Worm (Caenorhabditis elegans) whole organism, L1 larva: ENCODE data around the gene K12H6.12.

ENCODE experiments used
- ama-1 ChIP-seq: fragments of 150-350 bp; optimal IDR thresholded peaks from 2 replicates; lab custom pipeline; 2014
- ceh-90 ChIP-seq: sonication (generic microtip); optimal IDR thresholded peaks from 2 replicates; lab custom pipeline; 2016; ENCODE audit warnings: missing genetic modification characterization, missing compliant biosample characterization
- nhr-11 ChIP-seq: fragments of 150-350 bp; optimal IDR thresholded peaks from 2 replicates; lab custom pipeline; 2014; ENCODE audit warnings: missing biosample characterization, missing genetic modification characterization
- nhr-47 ChIP-seq: sonication (generic microtip); optimal IDR thresholded peaks from 2 replicates; lab custom pipeline; 2016; ENCODE audit warnings: mild to moderate bottlenecking, missing genetic modification characterization, moderate library complexity, missing compliant biosample characterization
- skn-1 ChIP-seq: fragments of 150-350 bp; optimal IDR thresholded peaks from 2 replicates; lab custom pipeline; 2014; ENCODE audit warnings: missing biosample characterization, missing genetic modification characterization

DNA sequence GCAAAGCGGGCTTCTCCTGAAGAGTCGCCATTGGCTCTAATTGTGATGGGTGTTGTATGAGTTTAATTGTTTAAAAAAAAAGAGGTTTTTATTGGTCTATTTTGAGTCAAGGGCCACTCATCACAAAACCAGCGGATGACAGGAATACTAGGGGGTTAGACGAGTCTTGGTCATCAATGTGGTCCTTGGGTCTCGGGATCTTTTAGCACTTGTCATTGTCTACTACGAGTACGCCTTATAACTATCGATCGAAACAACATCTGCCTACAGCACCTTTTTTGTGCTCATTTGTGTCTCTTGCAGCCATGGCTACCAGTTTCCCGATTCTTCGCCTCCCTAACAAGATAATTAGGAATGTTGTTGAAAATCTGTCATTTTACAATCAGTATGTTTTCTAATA, 43.3 kb upstream of the K12H6.12 start, which contains the start of gene fbxb-108:
- no peak for TF ChIP-seq nhr-47
- no peak for TF ChIP-seq skn-1
- TF ChIP-seq ceh-90 (tag; lab: Kevin White, UChicago): no peak
- no peak for TF ChIP-seq nhr-11 (tag; lab: Kevin White, UChicago)
- TF ChIP-seq ama-1 (lab: Kevin White, UChicago): no peak
